Worm (Caenorhabditis elegans): ENCODE results near the gene fbxb-62.

Gene fbxb-62

DNA sequence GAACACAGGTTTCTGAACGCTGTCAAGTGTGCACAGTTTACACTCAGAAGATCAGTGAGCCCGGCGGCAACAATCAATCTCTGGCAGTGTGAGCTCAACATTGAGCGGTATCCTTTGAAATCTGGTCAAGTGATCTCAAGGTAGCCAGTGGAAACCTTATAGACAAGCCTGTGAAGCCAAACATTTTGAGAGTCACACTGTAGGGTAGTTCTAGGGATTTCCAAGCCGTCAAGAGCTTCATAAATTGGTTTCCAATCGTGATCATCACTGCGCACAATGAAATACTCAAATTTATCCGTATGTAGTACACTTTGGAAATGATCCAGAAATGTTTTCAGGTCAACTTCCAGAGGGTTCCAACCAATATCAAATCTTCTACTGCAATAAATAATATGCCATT, 5.1 kb upstream of the fbxb-62 start, which contains the start of gene F55C9.15 (continued):
- TF ChIP-seq ekl-4 (GFP tag; IDR thresholded peaks at IDR 0.05) (no peak), gei-17 (GFP tag; optimal IDR thresholded peaks at IDR 0.05) (no peak)

- no peak for TF ChIP-seq zim-3 (tag; optimal IDR thresholded peaks at IDR 0.05)
- no peak for TF ChIP-seq mcd-1 (GFP tag; IDR thresholded peaks at IDR 0.05)
- TF ChIP-seq lin-54 (GFP tag; optimal IDR thresholded peaks at IDR 0.05) = no peak
- no peak for TF ChIP-seq F55B11.4 (tag; optimal IDR thresholded peaks at IDR 0.05; ENCODE audit: borderline replicate concordance, insufficient read depth)
- no peak for TF ChIP-seq egl-44 (GFP tag; IDR thresholded peaks at IDR 0.05)
- no peak for TF ChIP-seq rpc-1 (optimal IDR thresholded peaks at IDR 0.05)
- no peak for TF ChIP-seq rpc-1 (tag; optimal IDR thresholded peaks at IDR 0.05)
- TF ChIP-seq lsl-1 (GFP tag; optimal IDR thresholded peaks at IDR 0.05) = no peak
- no peak for TF ChIP-seq F57A8.1 (GFP tag; optimal IDR thresholded peaks at IDR 0.05)
- no peak for TF ChIP-seq egl-18 (GFP tag; IDR thresholded peaks at IDR 0.05)
- TF ChIP-seq hmg-1.2 (GFP tag; IDR thresholded peaks at IDR 0.05) = no peak
- TF ChIP-seq ztf-22 (GFP tag; optimal IDR thresholded peaks at IDR 0.05) = no peak
- TF ChIP-seq aptf-3 (GFP tag; IDR thresholded peaks at IDR 0.05) = no peak
Observed at ce11 chrV:19303589-19304174, 1.8 kb upstream of the fbxb-62 start, which contains the start of the genes fbxb-63 and fbxb-61. Gene fbxb-63 (minus strand): TSS chrV:19303730. Gene fbxb-61 (plus strand): TSS chrV:19304124.

DNA sequence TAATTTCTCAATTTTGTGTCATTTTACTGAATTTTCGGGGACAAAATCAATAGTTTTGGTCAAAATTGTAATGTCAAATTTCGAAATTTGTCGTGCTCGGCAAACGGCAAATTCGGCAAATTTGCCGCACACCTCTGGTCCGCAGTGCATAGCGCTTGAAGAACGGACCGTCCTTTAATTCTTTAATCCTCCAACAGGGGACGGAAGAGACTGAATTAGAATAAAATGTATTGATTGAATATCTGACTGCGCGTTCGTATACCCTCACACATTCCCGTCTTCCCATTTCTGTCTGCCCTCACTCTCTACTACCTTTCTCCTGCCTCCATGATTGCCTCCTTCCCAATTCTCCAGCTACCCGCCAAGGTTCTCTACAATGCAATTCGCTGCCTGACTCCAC, 2.6 kb downstream of the fbxb-62 start, which contains the start of gene F55C9.14:
Gene F55C9.14, plus strand, starts transcription at position 301 of the 400 bp plus-strand sequence.
- TF ChIP-seq atf-7 (tag; optimal IDR thresholded peaks at IDR 0.05) = no peak
- TF ChIP-seq gei-17 (GFP tag; optimal IDR thresholded peaks at IDR 0.05) = no peak

ce11 chrV:19297510-19297909, 4.3 kb downstream of the fbxb-62 start, which contains the start of gene fbxb-60:
Gene fbxb-60 (plus strand): TSS chrV:19297810.
- TF ChIP-seq tbx-9 (tag; optimal IDR thresholded peaks at IDR 0.05; ENCODE audit: borderline replicate concordance) = no peak
- TF ChIP-seq T07F8.4 (tag; optimal IDR thresholded peaks at IDR 0.05) = no peak
- no peak for TF ChIP-seq fkh-3 (tag; optimal IDR thresholded peaks at IDR 0.05)
- TF ChIP-seq egl-44 (GFP tag; IDR thresholded peaks at IDR 0.05) = no peak
- TF ChIP-seq aptf-3 (GFP tag; IDR thresholded peaks at IDR 0.05) = no peak
- no peak for TF ChIP-seq him-1 (tag; optimal IDR thresholded peaks at IDR 0.05)

DNA sequence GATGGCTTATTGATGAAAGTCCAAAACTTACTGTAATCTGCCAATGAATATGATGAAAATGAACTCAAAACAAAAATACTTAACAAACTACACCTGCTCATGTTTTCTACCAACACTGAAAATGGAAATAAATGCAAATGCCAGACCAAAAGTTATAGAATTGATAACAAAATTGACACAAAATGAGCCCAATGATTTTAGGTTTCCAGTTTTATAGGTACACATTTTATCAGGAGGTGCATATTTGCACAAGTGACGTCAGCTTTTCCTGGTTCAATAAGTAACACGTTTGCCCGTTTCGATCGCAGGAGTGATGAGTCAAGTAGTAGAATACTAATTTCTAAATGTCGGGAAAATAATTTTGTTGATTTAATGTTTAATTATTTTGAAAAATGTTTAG, 5.1 kb downstream of the fbxb-62 start, which contains the start of gene F55C9.6:
Gene F55C9.6, minus strand, starts transcription at position 101 of the 400 bp plus-strand sequence.
- TF ChIP-seq sdz-38 (tag; optimal IDR thresholded peaks at IDR 0.05) = no peak

DNA sequence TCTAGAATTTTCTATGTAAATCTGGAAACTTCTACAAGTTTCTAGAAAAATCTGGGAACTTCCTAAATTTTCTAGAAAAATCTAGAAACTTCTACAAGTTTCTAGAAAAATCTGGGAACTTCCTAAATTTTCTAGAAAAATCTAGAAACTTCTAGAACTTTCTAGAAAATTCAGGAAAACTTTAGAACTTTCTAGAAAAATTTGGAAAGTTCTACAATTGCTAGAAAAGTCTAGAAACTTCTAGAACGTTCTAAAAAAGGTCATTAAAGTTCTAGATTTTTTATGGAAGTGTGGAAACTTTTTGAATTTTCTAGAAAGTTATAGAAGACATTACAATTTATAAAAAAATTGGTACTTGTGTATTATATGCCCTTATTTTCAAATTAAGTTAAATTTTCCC, 8.8 kb downstream of the fbxb-62 start, which contains the start of gene F55C9.5:
Gene F55C9.5, minus strand, starts transcription at position 101 of the 400 bp plus-strand sequence.
- no peak for TF ChIP-seq zfh-2 (GFP tag; conservative IDR thresholded peaks at IDR 0.05)
- TF ChIP-seq lsy-27 (tag; optimal IDR thresholded peaks at IDR 0.05; ENCODE audit: borderline replicate concordance, insufficient read depth) = no peak
- no peak for TF ChIP-seq K12H6.12 (tag; optimal IDR thresholded peaks at IDR 0.05)
- peak; percentile 12 for TF ChIP-seq rpc-1 (optimal IDR thresholded peaks at IDR 0.05)
- TF ChIP-seq rpc-1 (tag; optimal IDR thresholded peaks at IDR 0.05) = no peak
- TF ChIP-seq snpc-1.3 (tag; optimal IDR thresholded peaks at IDR 0.05; ENCODE audit: insufficient read depth) = no peak
- TF ChIP-seq B0035.1 (tag; optimal IDR thresholded peaks at IDR 0.05) = no peak
- TF ChIP-seq hsf-1 (GFP tag; IDR thresholded peaks at IDR 0.05) = peak; percentile 81
- no peak for TF ChIP-seq bed-2 (GFP tag; IDR thresholded peaks at IDR 0.05)

Measured in whole organism, young adult.